Fruit fly (Drosophila melanogaster): ENCODE measurements around the gene CG31855.

The CG31855 gene

DNA sequence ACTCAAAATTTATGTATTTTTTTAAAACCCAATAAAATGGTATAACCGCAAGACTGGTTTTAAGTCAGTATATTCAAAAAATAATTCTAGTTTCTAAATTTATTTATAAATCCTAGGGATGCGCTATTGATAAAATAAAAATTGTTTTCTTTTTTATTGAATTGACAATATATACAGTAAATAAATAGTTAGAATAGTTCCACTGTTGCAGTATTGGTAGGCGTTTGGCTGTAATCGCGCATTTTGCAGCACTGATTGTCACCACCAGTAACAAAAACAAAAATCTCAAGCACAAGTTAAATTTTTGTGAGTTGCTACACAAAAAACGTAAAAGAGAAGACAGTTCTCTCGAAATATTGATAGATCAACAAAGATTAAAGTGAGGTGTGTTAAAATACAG lies at the start of gene CG31855:
TSS of gene CG31855 (plus strand) at position 265 of the 400 bp plus-strand sequence.
- TF ChIP-seq Dll (optimal IDR thresholded peaks at IDR 0.05) (no peak), usp (GFP tag; optimal IDR thresholded peaks at IDR 0.05) (no peak), CG8478 (optimal IDR thresholded peaks at IDR 0.05) (no peak), EcR (GFP tag; optimal IDR thresholded peaks at IDR 0.05) (no peak), pan (optimal IDR thresholded peaks at IDR 0.05) (no peak), psq (optimal IDR thresholded peaks at IDR 0.05) (no peak)

- TF ChIP-seq usp (GFP tag; optimal IDR thresholded peaks at IDR 0.05), result no peak
- TF ChIP-seq EcR (GFP tag; optimal IDR thresholded peaks at IDR 0.05), result no peak
- no peak for TF ChIP-seq psq (optimal IDR thresholded peaks at IDR 0.05)
- TF ChIP-seq CG8478 (optimal IDR thresholded peaks at IDR 0.05), result no peak
- no peak for TF ChIP-seq Dll (optimal IDR thresholded peaks at IDR 0.05)
- no peak for TF ChIP-seq pan (optimal IDR thresholded peaks at IDR 0.05)
Measured at dm6 chr2L:13325823-13326222, 43.2 kb upstream of the CG31855 start.

DNA sequence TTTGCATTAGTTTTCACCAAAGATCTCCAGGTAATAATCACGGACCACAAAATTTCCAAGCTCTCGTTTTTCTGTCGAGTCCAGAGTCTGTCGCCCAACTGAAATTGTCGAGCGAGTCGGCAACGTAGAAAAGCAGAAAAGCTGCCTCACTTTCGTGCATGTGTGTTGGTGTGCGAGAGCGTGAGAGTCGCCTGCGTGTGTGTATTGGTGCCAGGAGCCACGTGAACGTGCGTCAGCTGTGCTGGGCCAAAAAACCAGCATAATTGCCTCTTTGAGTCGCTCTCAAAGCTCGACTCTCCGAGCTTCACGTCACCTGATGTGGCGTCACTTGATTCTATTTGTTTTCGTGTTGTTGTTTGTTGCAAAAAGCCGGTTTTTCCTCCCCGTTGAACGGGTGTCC lies 38.0 kb upstream of the CG31855 start, which contains the start of gene hbt:
TSS of gene hbt (minus strand) at position 101 of the 400 bp plus-strand sequence.
- TF ChIP-seq EcR (GFP tag; optimal IDR thresholded peaks at IDR 0.05) (no peak), CG8478 (optimal IDR thresholded peaks at IDR 0.05) (no peak)

- TF ChIP-seq Dll (optimal IDR thresholded peaks at IDR 0.05) (peak; percentile 62), EcR (GFP tag; optimal IDR thresholded peaks at IDR 0.05) (no peak), usp (GFP tag; optimal IDR thresholded peaks at IDR 0.05) (no peak), psq (optimal IDR thresholded peaks at IDR 0.05) (no peak)
Measured at dm6 chr2L:13331868-13332544, 37.0 kb upstream of the CG31855 start.

dm6 chr2L:13332736-13333135 lies 36.3 kb upstream of the CG31855 start:
- no peak for TF ChIP-seq CG8478 (optimal IDR thresholded peaks at IDR 0.05)
- TF ChIP-seq usp (GFP tag; optimal IDR thresholded peaks at IDR 0.05), result no peak
- no peak for TF ChIP-seq Dll (optimal IDR thresholded peaks at IDR 0.05)
- TF ChIP-seq EcR (GFP tag; optimal IDR thresholded peaks at IDR 0.05), result no peak
- no peak for TF ChIP-seq psq (optimal IDR thresholded peaks at IDR 0.05)
- TF ChIP-seq pan (optimal IDR thresholded peaks at IDR 0.05), result no peak

dm6 chr2L:13347473-13347872 lies 21.5 kb upstream of the CG31855 start, which contains the start of gene CG16826:
TSS of gene CG16826 (plus strand) at chr2L:13347773.
- no peak for TF ChIP-seq psq (optimal IDR thresholded peaks at IDR 0.05)
- no peak for TF ChIP-seq CG8478 (optimal IDR thresholded peaks at IDR 0.05)
- no peak for TF ChIP-seq Dll (optimal IDR thresholded peaks at IDR 0.05)
- no peak for TF ChIP-seq usp (GFP tag; optimal IDR thresholded peaks at IDR 0.05)
- no peak for TF ChIP-seq pan (optimal IDR thresholded peaks at IDR 0.05)
- TF ChIP-seq EcR (GFP tag; optimal IDR thresholded peaks at IDR 0.05), result no peak

DNA sequence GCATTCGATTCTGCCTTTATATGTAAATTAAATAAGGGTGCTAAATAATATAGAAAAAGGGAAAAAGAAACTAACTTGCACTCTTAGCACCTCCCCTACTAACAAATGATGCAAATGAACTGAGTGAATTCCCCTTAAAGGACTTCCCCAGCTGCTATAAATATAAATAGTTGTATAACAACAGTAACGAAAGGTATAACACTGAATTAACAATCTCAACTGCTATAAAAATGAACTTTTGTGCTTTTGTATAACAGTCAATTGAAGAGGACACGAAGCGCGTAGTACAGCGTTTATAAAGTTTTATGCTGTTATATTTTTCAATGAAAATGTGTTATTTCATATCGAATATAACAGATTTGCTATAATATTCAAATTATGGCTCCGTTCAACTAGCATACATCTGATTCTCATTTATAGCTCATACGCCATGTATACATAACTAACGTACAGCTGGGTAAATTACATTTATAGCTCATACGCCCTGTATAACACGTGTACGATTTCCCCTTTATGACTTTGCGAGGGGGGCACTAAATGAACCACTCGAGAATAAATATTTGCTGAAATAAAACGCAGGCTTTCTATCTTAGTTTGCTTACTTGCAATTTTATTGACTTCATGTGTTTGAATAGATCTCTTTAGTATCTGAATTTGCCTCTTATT lies 19.6 kb upstream of the CG31855 start:
- TF ChIP-seq CG8478 (optimal IDR thresholded peaks at IDR 0.05), result no peak
- no peak for TF ChIP-seq psq (optimal IDR thresholded peaks at IDR 0.05)
- no peak for TF ChIP-seq pan (optimal IDR thresholded peaks at IDR 0.05)
- no peak for TF ChIP-seq EcR (GFP tag; optimal IDR thresholded peaks at IDR 0.05)
- TF ChIP-seq usp (GFP tag; optimal IDR thresholded peaks at IDR 0.05), result no peak
- no peak for TF ChIP-seq Dll (optimal IDR thresholded peaks at IDR 0.05)

DNA sequence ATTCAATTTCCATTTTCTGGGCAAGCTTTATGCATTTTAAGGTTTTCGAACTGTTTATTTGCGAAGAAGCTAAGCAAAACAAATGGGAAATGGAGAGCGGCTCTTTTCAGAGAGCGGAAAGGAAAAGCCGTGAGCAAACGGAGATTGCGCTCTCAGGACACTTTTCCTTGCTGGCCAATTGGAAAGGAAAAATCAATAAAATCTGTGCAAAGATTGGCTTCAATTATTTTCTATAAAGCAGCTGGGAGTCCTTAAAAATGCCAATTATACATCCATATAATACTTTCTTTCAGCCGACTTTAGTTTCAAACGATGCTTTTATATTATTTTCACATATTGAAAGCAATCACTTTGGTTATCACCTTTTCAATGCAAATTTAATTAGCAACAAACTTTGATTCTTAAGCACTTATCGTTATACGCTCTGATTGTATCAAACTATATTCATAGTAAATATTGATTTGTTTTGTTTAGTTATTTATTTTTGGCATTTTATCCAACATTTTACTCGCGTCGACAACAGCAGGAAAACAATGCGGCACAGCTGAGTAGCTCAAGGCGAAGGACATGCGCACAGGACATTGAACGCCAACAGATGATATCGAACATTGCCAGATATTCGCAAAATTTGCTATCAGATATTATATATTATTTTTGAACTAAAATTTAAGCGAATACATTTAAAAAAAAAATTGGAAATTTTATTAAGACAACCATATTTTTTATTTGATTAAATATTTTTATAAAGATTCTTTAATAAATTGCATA lies 14.2 kb upstream of the CG31855 start, which contains the start of gene CG9395:
TSS of gene CG9395 (minus strand) at position 494 of the 768 bp plus-strand sequence.
- TF ChIP-seq Dll (optimal IDR thresholded peaks at IDR 0.05) (no peak), psq (optimal IDR thresholded peaks at IDR 0.05) (no peak), CG8478 (optimal IDR thresholded peaks at IDR 0.05) (no peak), usp (GFP tag; optimal IDR thresholded peaks at IDR 0.05) (no peak), EcR (GFP tag; optimal IDR thresholded peaks at IDR 0.05) (no peak), pan (optimal IDR thresholded peaks at IDR 0.05) (no peak)

- no peak for TF ChIP-seq psq (optimal IDR thresholded peaks at IDR 0.05)
Measured at dm6 chr2L:13361465-13361864, 7.5 kb upstream of the CG31855 start, which contains the start of gene CG9377. TSS of gene CG9377 (minus strand) at chr2L:13361565.

DNA sequence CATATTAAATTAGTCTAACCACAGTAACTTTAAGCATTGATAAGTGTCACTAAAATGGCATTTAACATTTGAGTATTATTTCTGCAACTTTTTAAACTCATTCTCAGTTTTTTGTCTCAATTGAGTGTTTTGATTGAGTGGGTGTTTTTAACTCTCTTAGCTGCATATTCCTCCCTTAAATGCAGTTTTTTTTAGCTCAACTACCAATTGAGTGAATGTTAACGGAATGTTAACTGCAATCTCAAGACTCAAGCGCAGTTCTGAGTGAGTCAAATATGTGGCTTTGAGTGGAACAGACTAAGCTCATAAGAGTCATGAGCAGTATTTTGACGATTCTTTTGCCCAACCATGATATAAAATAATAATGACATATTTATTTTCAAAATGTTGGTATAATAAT lies 6.1 kb upstream of the CG31855 start:
- TF ChIP-seq EcR (GFP tag; optimal IDR thresholded peaks at IDR 0.05) (no peak), pan (optimal IDR thresholded peaks at IDR 0.05) (no peak), Dll (optimal IDR thresholded peaks at IDR 0.05) (no peak)

DNA sequence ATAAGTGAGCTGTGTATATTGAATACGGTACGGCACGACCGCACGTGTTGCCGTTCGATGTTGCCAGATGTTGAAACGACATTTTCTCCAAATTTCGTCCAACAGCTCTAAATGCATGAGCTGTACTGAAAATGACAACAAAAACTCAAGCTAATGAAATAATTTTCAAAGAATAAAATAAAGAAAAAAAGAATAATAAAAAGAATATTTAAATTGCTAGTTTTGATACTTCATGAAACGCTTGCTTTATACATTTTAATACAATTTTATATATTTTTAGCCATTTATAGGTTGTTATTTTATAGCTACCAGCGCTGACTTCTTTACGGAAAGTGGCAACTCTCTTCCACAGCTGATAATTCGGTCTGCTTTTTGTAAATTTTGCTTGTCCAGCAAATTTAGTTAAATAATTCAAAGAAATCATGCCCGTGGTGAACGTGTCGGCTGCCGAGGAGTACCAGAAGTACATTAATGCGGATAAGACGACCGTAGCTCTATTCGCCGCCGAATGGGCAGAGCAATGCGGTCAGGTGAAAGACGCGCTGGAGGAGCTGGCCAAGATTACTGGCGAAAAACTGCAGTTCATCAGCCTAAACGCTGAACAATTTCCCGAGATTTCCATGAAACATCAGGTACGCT lies 2.8 kb upstream of the CG31855 start, which contains the start of the genes Nnp-1 and Grx3:
TSS of gene Nnp-1 (minus strand) at position 81 of the 639 bp plus-strand sequence.
TSS of gene Grx3 (plus strand) at position 339 of the 639 bp plus-strand sequence.
- no peak for TF ChIP-seq CG8478 (optimal IDR thresholded peaks at IDR 0.05)
- TF ChIP-seq pan (optimal IDR thresholded peaks at IDR 0.05), result no peak
- no peak for TF ChIP-seq Dll (optimal IDR thresholded peaks at IDR 0.05)
- TF ChIP-seq EcR (GFP tag; optimal IDR thresholded peaks at IDR 0.05), result no peak

DNA sequence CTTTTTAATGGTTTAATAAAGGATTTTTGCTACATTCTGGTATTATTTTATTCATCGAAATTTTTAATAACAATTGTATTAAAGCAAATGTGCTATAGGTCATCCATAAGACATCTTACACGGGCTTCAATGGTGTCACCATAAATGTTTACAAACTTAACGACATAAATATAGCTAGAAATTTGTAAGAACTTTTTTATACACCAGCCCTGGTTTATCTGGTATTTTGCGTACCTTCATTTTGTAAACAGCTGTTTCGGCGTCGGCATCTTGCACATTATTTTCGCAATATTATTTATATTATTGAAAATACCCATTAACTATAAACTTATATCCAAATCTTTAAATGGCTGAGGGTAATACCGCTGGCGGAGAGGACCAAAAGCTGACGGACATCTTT lies 1.6 kb upstream of the CG31855 start, which contains the start of gene Tap42:
TSS of gene Tap42 (plus strand) at position 240 of the 400 bp plus-strand sequence.
- no peak for TF ChIP-seq CG8478 (optimal IDR thresholded peaks at IDR 0.05)
- no peak for TF ChIP-seq EcR (GFP tag; optimal IDR thresholded peaks at IDR 0.05)
- TF ChIP-seq usp (GFP tag; optimal IDR thresholded peaks at IDR 0.05), result no peak

Data from whole organism.